Worm (Caenorhabditis elegans): Measurements from ENCODE around the gene nta-1.
A peak's percentile ranks its signal among the peaks of the same experiment; 100 is the strongest.

The nta-1 gene

ce11 chrII:3743684-3744200, at the start of gene nta-1:
nta-1 (minus strand) TSS chrII:3743814.
- TF ChIP-seq dox-1 (GFP tag; IDR thresholded peaks at IDR 0.05) (0 out of 2 replicates have a peak, but pooled peaks have one; percentile 11), ceh-79 (tag; optimal IDR thresholded peaks at IDR 0.05) (no peak), pbrm-1 (GFP tag; IDR thresholded peaks at IDR 0.05) (no peak), dpff-1 (tag; optimal IDR thresholded peaks at IDR 0.05) (no peak), ztf-26 (tag; optimal IDR thresholded peaks at IDR 0.05) (no peak), T07F8.4 (tag; optimal IDR thresholded peaks at IDR 0.05) (no peak), tbp1 (GFP tag; optimal IDR thresholded peaks at IDR 0.05) (peak; percentile 29), mxl-1 (tag; optimal IDR thresholded peaks at IDR 0.05) (no peak), sdz-38 (tag; optimal IDR thresholded peaks at IDR 0.05) (no peak), nhr-120 (GFP tag; IDR thresholded peaks at IDR 0.05) (no peak), lin-35 (GFP tag; optimal IDR thresholded peaks at IDR 0.05) (no peak), ztf-25 (GFP tag; IDR thresholded peaks at IDR 0.05) (no peak), nhr-80 (tag; optimal IDR thresholded peaks at IDR 0.05) (peak; percentile 58), let-526 (GFP tag; IDR thresholded peaks at IDR 0.05) (no peak), Y53F4B.3 (GFP tag; IDR thresholded peaks at IDR 0.05) (no peak)

ce11 chrII:3793336-3793735, 49.7 kb upstream of the nta-1 start, which contains the start of gene fbxb-99:
fbxb-99 (minus strand) TSS chrII:3793436.
- TF ChIP-seq ceh-40 (GFP tag; IDR thresholded peaks at IDR 0.05) = no peak
- TF ChIP-seq F52B5.7 (tag; optimal IDR thresholded peaks at IDR 0.05) = no peak
- TF ChIP-seq snpc-1.3 (tag; optimal IDR thresholded peaks at IDR 0.05; ENCODE audit: insufficient read depth) = no peak
- no peak for TF ChIP-seq gei-17 (GFP tag; optimal IDR thresholded peaks at IDR 0.05)
- TF ChIP-seq hlh-26 (GFP tag; conservative IDR thresholded peaks at IDR 0.05) = no peak
- no peak for TF ChIP-seq pbrm-1 (GFP tag; IDR thresholded peaks at IDR 0.05)
- no peak for TF ChIP-seq madf-8 (GFP tag; conservative IDR thresholded peaks at IDR 0.05)
- no peak for TF ChIP-seq T26A5.8 (tag; optimal IDR thresholded peaks at IDR 0.05)
- no peak for TF ChIP-seq dpff-1 (tag; optimal IDR thresholded peaks at IDR 0.05)
- TF ChIP-seq F57C9.4 (tag; optimal IDR thresholded peaks at IDR 0.05) = no peak
- no peak for TF ChIP-seq die-1 (tag; optimal IDR thresholded peaks at IDR 0.05)
- no peak for TF ChIP-seq ztf-6 (GFP tag; IDR thresholded peaks at IDR 0.05)
- TF ChIP-seq sea-2 (GFP tag; IDR thresholded peaks at IDR 0.05) = no peak

- TF ChIP-seq cebp-1 (GFP tag; IDR thresholded peaks at IDR 0.05) (no peak), cebp-1 (tag; optimal IDR thresholded peaks at IDR 0.05) (no peak), T26A5.8 (tag; optimal IDR thresholded peaks at IDR 0.05) (no peak), snpc-1.3 (tag; optimal IDR thresholded peaks at IDR 0.05; ENCODE audit: insufficient read depth) (no peak), hmg-1.2 (GFP tag; IDR thresholded peaks at IDR 0.05) (no peak), F57A8.1 (GFP tag; optimal IDR thresholded peaks at IDR 0.05) (no peak), xnd-1 (tag; optimal IDR thresholded peaks at IDR 0.05) (no peak), ZK185.1 (tag; optimal IDR thresholded peaks at IDR 0.05; ENCODE audit: poor library complexity, severe bottlenecking) (no peak), C06A6.2 (GFP tag; conservative IDR thresholded peaks at IDR 0.05) (no peak)
Measured at ce11 chrII:3788356-3788962, 44.8 kb upstream of the nta-1 start.

DNA sequence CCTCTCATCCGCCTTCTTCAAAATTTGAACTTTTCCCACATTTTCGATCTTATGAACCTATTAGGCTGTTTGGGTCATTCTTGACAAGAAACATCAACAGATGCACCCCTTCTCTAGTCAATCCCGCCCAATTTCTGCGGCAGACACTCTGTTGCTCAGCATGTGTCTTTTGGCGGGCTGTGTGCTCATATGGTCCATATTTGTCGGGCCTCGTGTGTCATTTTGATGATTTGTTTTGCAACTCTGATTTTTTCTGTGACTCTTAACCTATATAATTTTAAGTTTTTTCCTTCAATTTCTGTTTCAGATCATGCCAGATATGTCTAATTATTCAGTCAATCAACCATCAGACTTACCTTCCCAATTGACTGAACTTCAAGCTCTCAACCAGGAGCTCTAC, 43.5 kb upstream of the nta-1 start, which contains the start of gene T24E12.13:
Gene T24E12.13, plus strand, starts transcription at position 301 of the 400 bp plus-strand sequence.
- TF ChIP-seq gei-17 (GFP tag; optimal IDR thresholded peaks at IDR 0.05) = no peak

Data from whole organism, young adult.